Worm (Caenorhabditis elegans) whole organism, L4/young adult: Measurements from ENCODE around the gene vdac-1.
A peak's percentile ranks its signal among the peaks of the same experiment; 100 is the strongest.

ENCODE experiments used
- W03F9.2 ChIP-seq: fragments of 150-350 bp; optimal IDR thresholded peaks from 2 replicates; lab custom pipeline; 2014; ENCODE audit warnings: missing biosample characterization, missing genetic modification characterization
- dao-5 ChIP-seq: sonication (generic microtip); optimal IDR thresholded peaks from 2 replicates; lab custom pipeline; 2016; ENCODE audit warnings: missing genotype, missing genetic modification characterization, moderate library complexity, missing compliant biosample characterization
- him-1 ChIP-seq: sonication (generic microtip); optimal IDR thresholded peaks from 2 replicates; lab custom pipeline; 2016; ENCODE audit warnings: missing genotype, missing genetic modification reagents, missing genetic modification characterization, missing compliant biosample characterization

The vdac-1 gene

ce11 chrIV:7507841-7508509 lies at the start of gene vdac-1, which contains the start of gene R05G6.5:
Gene vdac-1, minus strand, starts transcription at chrIV:7507891.
Gene R05G6.5, plus strand, starts transcription at chrIV:7508367.
- TF ChIP-seq dao-5 (tag; lab: Kevin White, UChicago) (no peak), him-1 (no peak), W03F9.2 (tag; lab: Kevin White, UChicago) (no peak)

- no peak for TF ChIP-seq dao-5 (tag; lab: Kevin White, UChicago)
- no peak for TF ChIP-seq him-1
- no peak for TF ChIP-seq W03F9.2 (tag; lab: Kevin White, UChicago)
Measured at ce11 chrIV:7556265-7556866, 48.7 kb upstream of the vdac-1 start, which contains the start of the genes F49E8.7, F49E8.8 and nprl-2. Gene F49E8.7, minus strand, starts transcription at chrIV:7556365. Gene F49E8.8, plus strand, starts transcription at chrIV:7556637. Gene nprl-2, plus strand, starts transcription at chrIV:7556816.

ce11 chrIV:7554351-7554750 lies 46.7 kb upstream of the vdac-1 start, which contains the start of gene F49E8.6:
Gene F49E8.6, minus strand, starts transcription at chrIV:7554667.
- TF ChIP-seq W03F9.2 (tag; lab: Kevin White, UChicago) (no peak), dao-5 (tag; lab: Kevin White, UChicago) (no peak), him-1 (no peak)

- TF ChIP-seq dao-5 (tag; lab: Kevin White, UChicago): no peak
- TF ChIP-seq W03F9.2 (tag; lab: Kevin White, UChicago): peak; percentile 52
Measured at ce11 chrIV:7552958-7553553, 45.4 kb upstream of the vdac-1 start, which contains the start of gene dif-1. Gene dif-1, minus strand, starts transcription at chrIV:7553008.

ce11 chrIV:7552100-7552499 lies 44.4 kb upstream of the vdac-1 start:
- TF ChIP-seq dao-5 (tag; lab: Kevin White, UChicago) (no peak), him-1 (no peak), W03F9.2 (tag; lab: Kevin White, UChicago) (no peak)

ce11 chrIV:7551254-7551653 lies 43.6 kb upstream of the vdac-1 start:
- TF ChIP-seq him-1 (no peak), W03F9.2 (tag; lab: Kevin White, UChicago) (no peak), dao-5 (tag; lab: Kevin White, UChicago) (no peak)

ce11 chrIV:7550445-7550844 lies 42.8 kb upstream of the vdac-1 start, which contains the start of gene pam-1:
Gene pam-1, minus strand, starts transcription at chrIV:7550812.
- TF ChIP-seq W03F9.2 (tag; lab: Kevin White, UChicago) (no peak), him-1 (no peak), dao-5 (tag; lab: Kevin White, UChicago) (no peak)

ce11 chrIV:7549844-7550243 lies 42.2 kb upstream of the vdac-1 start:
- no peak for TF ChIP-seq him-1
- peak; percentile 9 for TF ChIP-seq W03F9.2 (tag; lab: Kevin White, UChicago)

ce11 chrIV:7547843-7548578 lies 40.3 kb upstream of the vdac-1 start, which contains the start of the genes cdd-2 and oef-1:
Gene cdd-2, minus strand, starts transcription at chrIV:7547893.
Gene oef-1, plus strand, starts transcription at chrIV:7548417.
- TF ChIP-seq dao-5 (tag; lab: Kevin White, UChicago) (no peak), him-1 (no peak), W03F9.2 (tag; lab: Kevin White, UChicago) (no peak)

ce11 chrIV:7543662-7544061 lies 36.0 kb upstream of the vdac-1 start:
- TF ChIP-seq dao-5 (tag; lab: Kevin White, UChicago): no peak
- no peak for TF ChIP-seq W03F9.2 (tag; lab: Kevin White, UChicago)
- no peak for TF ChIP-seq him-1

ce11 chrIV:7542485-7543001 lies 34.9 kb upstream of the vdac-1 start, which contains the start of gene R05G6.10:
Gene R05G6.10, minus strand, starts transcription at chrIV:7542535.
- no peak for TF ChIP-seq W03F9.2 (tag; lab: Kevin White, UChicago)
- TF ChIP-seq dao-5 (tag; lab: Kevin White, UChicago): no peak
- TF ChIP-seq him-1: no peak

ce11 chrIV:7532360-7532759 lies 24.7 kb upstream of the vdac-1 start, which contains the start of gene R05G6.1:
Gene R05G6.1, plus strand, starts transcription at chrIV:7532660.
- TF ChIP-seq him-1: no peak
- TF ChIP-seq dao-5 (tag; lab: Kevin White, UChicago): no peak
- TF ChIP-seq W03F9.2 (tag; lab: Kevin White, UChicago): no peak
